Worm (Caenorhabditis elegans): ENCODE results near the gene sec-31.

Gene sec-31

DNA sequence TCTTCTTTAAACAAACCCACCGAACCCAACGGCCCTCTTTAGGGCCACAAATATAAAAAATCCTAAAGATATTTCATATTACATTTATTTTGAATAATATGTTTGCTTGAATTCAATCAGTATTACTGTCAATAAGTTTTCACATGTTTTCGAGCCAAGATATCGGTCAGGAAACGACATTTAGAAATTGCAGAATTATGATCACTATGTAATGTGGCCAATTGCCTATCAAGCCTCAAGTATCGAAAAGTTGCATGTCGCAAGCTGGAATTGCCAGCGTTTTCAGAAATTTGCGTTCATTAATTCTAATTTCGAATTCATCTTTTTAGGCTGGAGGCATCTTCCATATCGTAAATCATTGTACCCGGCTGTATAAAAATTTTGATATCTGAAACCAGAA, 29.9 kb upstream of the sec-31 start (continued):
- TF ChIP-seq ceh-100 (GFP tag; IDR thresholded peaks at IDR 0.05) (no peak), ekl-4 (GFP tag; IDR thresholded peaks at IDR 0.05) (peak; percentile 64; the same call in 1 of the 2 replicates), tbx-9 (tag; optimal IDR thresholded peaks at IDR 0.05; ENCODE audit: borderline replicate concordance) (no peak), bed-1 (GFP tag; IDR thresholded peaks at IDR 0.05) (no peak), nhr-90 (tag; optimal IDR thresholded peaks at IDR 0.05) (no peak), B0336.3 (GFP tag; IDR thresholded peaks at IDR 0.05) (peak; percentile 62; the same call in 1 of the 2 replicates), F39B2.1 (GFP tag; IDR thresholded peaks at IDR 0.05) (peak; percentile 60; the same call in 1 of the 2 replicates), lsl-1 (GFP tag; optimal IDR thresholded peaks at IDR 0.05) (peak; percentile 1)

DNA sequence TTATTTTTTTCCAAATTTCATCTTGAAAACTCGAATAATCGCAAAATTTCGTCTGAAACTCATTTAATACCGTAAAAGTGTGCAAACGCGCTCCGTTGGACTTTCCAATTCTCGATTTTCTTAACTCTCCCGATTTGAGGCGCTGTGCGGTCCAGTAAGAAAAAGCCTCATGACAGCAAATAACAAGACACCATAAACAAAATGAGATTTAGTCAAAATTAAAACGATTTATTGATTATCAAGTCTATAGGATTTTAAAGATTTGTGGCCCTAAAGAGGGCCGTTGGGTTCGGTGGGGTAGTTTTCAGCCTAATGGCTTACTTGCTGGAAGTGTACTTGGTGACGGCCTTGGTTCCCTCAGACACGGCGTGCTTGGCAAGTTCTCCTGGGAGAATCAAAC, 28.5 kb upstream of the sec-31 start:
- peak; percentile 61; the same call in 1 of the 2 replicates for TF ChIP-seq pbrm-1 (GFP tag; IDR thresholded peaks at IDR 0.05)
- TF ChIP-seq F39B2.1 (GFP tag; IDR thresholded peaks at IDR 0.05), result peak; percentile 88; the same call in 1 of the 2 replicates
- TF ChIP-seq hsf-1 (GFP tag; IDR thresholded peaks at IDR 0.05), result peak; percentile 72
- TF ChIP-seq him-1 (tag; optimal IDR thresholded peaks at IDR 0.05), result peak; percentile 9
- TF ChIP-seq madf-8 (GFP tag; conservative IDR thresholded peaks at IDR 0.05), result peak; percentile 44; the same call in 1 of the 2 replicates
- TF ChIP-seq mcd-1 (GFP tag; IDR thresholded peaks at IDR 0.05), result peak; percentile 73
- TF ChIP-seq ceh-100 (GFP tag; IDR thresholded peaks at IDR 0.05), result peak; percentile 72
- TF ChIP-seq Y67H2A.10 (GFP tag; conservative IDR thresholded peaks at IDR 0.05), result 0 out of 2 replicates have a peak, but pooled peaks have one; percentile 27
- peak; percentile 10 for TF ChIP-seq hrde-1 (tag; optimal IDR thresholded peaks at IDR 0.05; ENCODE audit: borderline replicate concordance)
- 0 out of 2 replicates have a peak, but pooled peaks have one; percentile 33 for TF ChIP-seq egl-44 (GFP tag; IDR thresholded peaks at IDR 0.05)
- TF ChIP-seq F33H1.4 (GFP tag; IDR thresholded peaks at IDR 0.05), result peak; percentile 57
- TF ChIP-seq tbp1 (GFP tag; optimal IDR thresholded peaks at IDR 0.05), result peak; percentile 7
- peak; percentile 83 for TF ChIP-seq rcor-1 (GFP tag; IDR thresholded peaks at IDR 0.05)
- TF ChIP-seq D2030.7 (GFP tag; IDR thresholded peaks at IDR 0.05), result peak; percentile 74
- TF ChIP-seq attf-6 (GFP tag; IDR thresholded peaks at IDR 0.05), result peak; percentile 85
- TF ChIP-seq Y95B8A.8 (GFP tag; IDR thresholded peaks at IDR 0.05), result 0 out of 2 replicates have a peak, but pooled peaks have one; percentile 58
- TF ChIP-seq nfyb-1 (GFP tag; IDR thresholded peaks at IDR 0.05), result 0 out of 2 replicates have a peak, but pooled peaks have one; percentile 37
- peak; percentile 47; the same call in 1 of the 2 replicates for TF ChIP-seq Y53F4B.3 (GFP tag; IDR thresholded peaks at IDR 0.05)
- TF ChIP-seq ztf-28 (GFP tag; IDR thresholded peaks at IDR 0.05), result 0 out of 2 replicates have a peak, but pooled peaks have one; percentile 58
- TF ChIP-seq Y79H2A.3 (GFP tag; conservative IDR thresholded peaks at IDR 0.05), result peak; percentile 73; the same call in 1 of the 2 replicates
- TF ChIP-seq C17E4.6 (GFP tag; IDR thresholded peaks at IDR 0.05), result 0 out of 2 replicates have a peak, but pooled peaks have one; percentile 48
- peak; percentile 90 for TF ChIP-seq dox-1 (GFP tag; IDR thresholded peaks at IDR 0.05)
- peak; percentile 84 for TF ChIP-seq madf-6 (GFP tag; IDR thresholded peaks at IDR 0.05)
- peak; percentile 72 for TF ChIP-seq Y53G8AR.9 (GFP tag; conservative IDR thresholded peaks at IDR 0.05)
- TF ChIP-seq F37B4.10 (GFP tag; IDR thresholded peaks at IDR 0.05), result 0 out of 2 replicates have a peak, but pooled peaks have one; percentile 64
- 0 out of 2 replicates have a peak, but pooled peaks have one; percentile 72 for TF ChIP-seq cebp-2 (GFP tag; IDR thresholded peaks at IDR 0.05)
- peak; percentile 69; the same call in 1 of the 2 replicates for TF ChIP-seq aptf-2 (GFP tag; conservative IDR thresholded peaks at IDR 0.05)
- TF ChIP-seq lsl-1 (GFP tag; optimal IDR thresholded peaks at IDR 0.05), result peak; percentile 8
- TF ChIP-seq ekl-4 (GFP tag; IDR thresholded peaks at IDR 0.05), result peak; percentile 86
- peak; percentile 74 for TF ChIP-seq ztf-25 (GFP tag; IDR thresholded peaks at IDR 0.05)
- peak; percentile 56; the same call in 1 of the 2 replicates for TF ChIP-seq ceh-91 (GFP tag; IDR thresholded peaks at IDR 0.05)
- TF ChIP-seq madf-3 (GFP tag; IDR thresholded peaks at IDR 0.05), result 0 out of 2 replicates have a peak, but pooled peaks have one; percentile 31
- peak; percentile 17 for TF ChIP-seq F49E8.2 (tag; optimal IDR thresholded peaks at IDR 0.05; ENCODE audit: insufficient read depth)
- TF ChIP-seq attf-3 (GFP tag; conservative IDR thresholded peaks at IDR 0.05), result peak; percentile 39; the same call in 1 of the 2 replicates
- peak; percentile 89 for TF ChIP-seq lin-26 (GFP tag; IDR thresholded peaks at IDR 0.05)
- peak; percentile 42; the same call in 1 of the 2 replicates for TF ChIP-seq hmg-1.2 (GFP tag; IDR thresholded peaks at IDR 0.05)

All from whole organism, young adult.